Worm (Caenorhabditis elegans): Measurements from ENCODE around the gene trd-1.
A peak's percentile ranks its signal among the peaks of the same experiment; 100 is the strongest.

The trd-1 gene

ce11 chrIII:7387359-7387758 lies 1.3 kb downstream of the trd-1 start (continued):
- no peak for TF ChIP-seq ztf-11 (tag; optimal IDR thresholded peaks at IDR 0.05)
- TF ChIP-seq nhr-48 (tag; optimal IDR thresholded peaks at IDR 0.05) = peak; percentile 18
- peak; percentile 64; the same call in 1 of the 2 replicates for TF ChIP-seq ctbp-1 (GFP tag; IDR thresholded peaks at IDR 0.05)
- no peak for TF ChIP-seq egl-27 (tag; optimal IDR thresholded peaks at IDR 0.05)
- TF ChIP-seq skn-1 (tag; optimal IDR thresholded peaks at IDR 0.05) = no peak
- no peak for TF ChIP-seq nhr-25 (tag; optimal IDR thresholded peaks at IDR 0.05; ENCODE audit: borderline replicate concordance, insufficient read depth)
- TF ChIP-seq hlh-11 (tag; optimal IDR thresholded peaks at IDR 0.05) = peak; percentile 66
- TF ChIP-seq daf-16 (GFP tag; optimal IDR thresholded peaks at IDR 0.05) = peak in 1 of 2 experiments; percentile 18
- TF ChIP-seq daf-16 (tag; optimal IDR thresholded peaks at IDR 0.05) = no peak
- no peak for TF ChIP-seq lim-7 (GFP tag; IDR thresholded peaks at IDR 0.05)
- no peak for TF ChIP-seq daf-8 (GFP tag; IDR thresholded peaks at IDR 0.05)
- TF ChIP-seq T26A8.4 (GFP tag; IDR thresholded peaks at IDR 0.05) = no peak
- TF ChIP-seq aly-2 (tag; optimal IDR thresholded peaks at IDR 0.05) = no peak
- TF ChIP-seq spr-1 (tag; optimal IDR thresholded peaks at IDR 0.05) = peak; percentile 5
- TF ChIP-seq attf-4 (tag; optimal IDR thresholded peaks at IDR 0.05) = no peak
- no peak for TF ChIP-seq saeg-2 (GFP tag; IDR thresholded peaks at IDR 0.05)
- TF ChIP-seq ceh-82 (tag; optimal IDR thresholded peaks at IDR 0.05) = no peak
- TF ChIP-seq nhr-28 (tag; optimal IDR thresholded peaks at IDR 0.05) = peak; percentile 44
- no peak for TF ChIP-seq daf-19 (GFP tag; conservative IDR thresholded peaks at IDR 0.05)
- no peak for TF ChIP-seq nhr-111 (GFP tag; optimal IDR thresholded peaks at IDR 0.05)
- TF ChIP-seq mdl-1 (tag; optimal IDR thresholded peaks at IDR 0.05) = peak in 1 of 2 experiments; percentile 71
- no peak for TF ChIP-seq lin-39 (tag; optimal IDR thresholded peaks at IDR 0.05)
- no peak for TF ChIP-seq tag-97 (GFP tag; IDR thresholded peaks at IDR 0.05)
- TF ChIP-seq aha-1 (tag) = peak; percentile 94
- no peak for TF ChIP-seq zip-2 (tag; optimal IDR thresholded peaks at IDR 0.05)
- peak; percentile 79 for TF ChIP-seq egl-43 (GFP tag; IDR thresholded peaks at IDR 0.05)
- TF ChIP-seq Y48G9A.11 (GFP tag; IDR thresholded peaks at IDR 0.05) = peak; percentile 58; the same call in 1 of the 2 replicates
- 0 out of 2 replicates have a peak, but pooled peaks have one; percentile 35 for TF ChIP-seq mdt-29 (GFP tag; IDR thresholded peaks at IDR 0.05)
- peak in 1 of 2 experiments; percentile 36 for TF ChIP-seq hif-1 (tag; optimal IDR thresholded peaks at IDR 0.05)
- TF ChIP-seq ceh-32 (tag; optimal IDR thresholded peaks at IDR 0.05; ENCODE audit: poor library complexity) = no peak
- no peak for TF ChIP-seq arid-1 (GFP tag; conservative IDR thresholded peaks at IDR 0.05)
- no peak for TF ChIP-seq zfp-2 (tag; optimal IDR thresholded peaks at IDR 0.05)
- TF ChIP-seq F44E2.7 (GFP tag; IDR thresholded peaks at IDR 0.05) = no peak
- no peak for TF ChIP-seq D1046.2 (GFP tag; IDR thresholded peaks at IDR 0.05)
- peak; percentile 62 for TF ChIP-seq dmd-6 (GFP tag; IDR thresholded peaks at IDR 0.05)
- no peak for TF ChIP-seq zip-11 (GFP tag; IDR thresholded peaks at IDR 0.05)
- 0 out of 2 replicates have a peak, but pooled peaks have one; percentile 31 for TF ChIP-seq ceh-20 (GFP tag; IDR thresholded peaks at IDR 0.05)
- 0 out of 4 replicates have a peak, but pooled peaks of 1 of the 2 experiments have one; percentile 41 for TF ChIP-seq madf-5 (GFP tag; IDR thresholded peaks at IDR 0.05)
- no peak for TF ChIP-seq nhr-77 (tag; optimal IDR thresholded peaks at IDR 0.05)

ce11 chrIII:7395354-7395753 lies 9.3 kb downstream of the trd-1 start, which contains the start of gene lgc-50:
TSS of gene lgc-50 (minus strand) at chrIII:7395454.
- TF ChIP-seq set-16 (GFP tag; IDR thresholded peaks at IDR 0.05) = no peak
- no peak for TF ChIP-seq ztf-7 (tag; optimal IDR thresholded peaks at IDR 0.05)
- no peak for TF ChIP-seq zfp-3 (GFP tag; conservative IDR thresholded peaks at IDR 0.05)
- no peak for TF ChIP-seq zag-1 (tag; optimal IDR thresholded peaks at IDR 0.05)
- TF ChIP-seq vab-7 (GFP tag; IDR thresholded peaks at IDR 0.05) = no peak
- TF ChIP-seq ceh-82 (tag; optimal IDR thresholded peaks at IDR 0.05) = no peak

All from whole organism, L4 larva.